In the genomic region with DNA sequence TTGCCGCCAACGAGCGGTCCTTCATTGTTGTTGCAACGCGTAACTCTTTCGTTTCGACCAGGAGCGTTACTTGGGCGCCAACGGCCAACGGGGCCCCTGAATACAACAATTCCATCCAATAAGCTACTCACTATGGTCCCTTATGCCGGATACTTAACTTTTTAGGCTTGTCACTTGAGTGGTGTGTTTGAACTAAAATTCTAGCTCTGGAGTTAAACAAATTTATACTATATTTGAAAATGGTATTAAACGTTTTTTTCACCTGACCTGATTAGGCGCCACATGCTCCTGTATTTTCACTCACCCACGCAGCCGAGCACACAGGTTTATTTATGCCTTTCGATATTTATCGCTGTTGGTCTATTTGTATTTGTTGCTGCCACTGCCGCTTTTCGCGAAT, we compare ENCODE assay signal across 1 fruit fly cellular context.
TF ChIP-seq lines count a peak whose summit lies in the region.

No protein-coding gene starts in this region.

TF ChIP-seq in whole organism, embryonic, 481 proteins besides CTCF, POLR2A, EP300 and RAD21 (continued from another document and continues in another):
- no peak for TF ChIP-seq CG43689 (GFP tag; IDR thresholded peaks at IDR 0.05; lab: Robert Waterston, UW)
- TF ChIP-seq h (optimal IDR thresholded peaks at IDR 0.05; lab: Kevin White, UChicago) = no peak
- peak; percentile 24 for TF ChIP-seq CG2120 (GFP tag; optimal IDR thresholded peaks at IDR 0.05; lab: Kevin White, UChicago)
- TF ChIP-seq CHES-1-like (GFP tag; optimal IDR thresholded peaks at IDR 0.05; lab: Kevin White, UChicago) = no peak
- no peak for TF ChIP-seq toy (GFP tag; IDR thresholded peaks at IDR 0.05; lab: Robert Waterston, UW)
- peak; percentile 40 for TF ChIP-seq Abd-B (GFP tag; optimal IDR thresholded peaks at IDR 0.05; lab: Kevin White, UChicago)
- no peak for TF ChIP-seq CG11696 (GFP tag; IDR thresholded peaks at IDR 0.05; lab: Robert Waterston, UW)
- TF ChIP-seq maf-S (GFP tag; optimal IDR thresholded peaks at IDR 0.05; lab: Kevin White, UChicago) = no peak
- no peak for TF ChIP-seq E2f1 (GFP tag; IDR thresholded peaks at IDR 0.05; lab: Robert Waterston, UW)
- no peak for TF ChIP-seq rib (GFP tag; IDR thresholded peaks at IDR 0.05; lab: Robert Waterston, UW)
- TF ChIP-seq Asciz (GFP tag; optimal IDR thresholded peaks at IDR 0.05; lab: Kevin White, UChicago) = no peak
- no peak for TF ChIP-seq CG17612 (GFP tag; IDR thresholded peaks at IDR 0.05; lab: Robert Waterston, UW)
- no peak for TF ChIP-seq Awh (GFP tag; IDR thresholded peaks at IDR 0.05; lab: Robert Waterston, UW)
- TF ChIP-seq sima (GFP tag; optimal IDR thresholded peaks at IDR 0.05; lab: Kevin White, UChicago) = no peak
- TF ChIP-seq CG30020 (tag; optimal IDR thresholded peaks at IDR 0.05; lab: Kevin White, UChicago) = no peak
- TF ChIP-seq ems (GFP tag; optimal IDR thresholded peaks at IDR 0.05; lab: Kevin White, UChicago) = peak; percentile 16
- TF ChIP-seq CG33213 (GFP tag; optimal IDR thresholded peaks at IDR 0.05; lab: Kevin White, UChicago) = no peak
- TF ChIP-seq CkIIα-i1 (GFP tag; IDR thresholded peaks at IDR 0.05; lab: Robert Waterston, UW) = no peak
- no peak for TF ChIP-seq otp (GFP tag; IDR thresholded peaks at IDR 0.05; lab: Robert Waterston, UW)
- TF ChIP-seq gcm (GFP tag; optimal IDR thresholded peaks at IDR 0.05; lab: Kevin White, UChicago) = no peak
- TF ChIP-seq Jarid2 (GFP tag; optimal IDR thresholded peaks at IDR 0.05; lab: Kevin White, UChicago) = no peak
- TF ChIP-seq CG18764 (GFP tag; optimal IDR thresholded peaks at IDR 0.05; lab: Kevin White, UChicago) = no peak
- no peak for TF ChIP-seq CG12942 (GFP tag; optimal IDR thresholded peaks at IDR 0.05; lab: Kevin White, UChicago)
- no peak for TF ChIP-seq HLH3B (GFP tag; IDR thresholded peaks at IDR 0.05; lab: Robert Waterston, UW)
- TF ChIP-seq CG18476 (GFP tag; optimal IDR thresholded peaks at IDR 0.05; lab: Kevin White, UChicago) = no peak
- TF ChIP-seq NC2β (GFP tag; optimal IDR thresholded peaks at IDR 0.05; lab: Kevin White, UChicago) = no peak
- no peak for TF ChIP-seq pho (GFP tag; optimal IDR thresholded peaks at IDR 0.05; lab: Kevin White, UChicago)
- no peak for TF ChIP-seq NfI (GFP tag; optimal IDR thresholded peaks at IDR 0.05; lab: Kevin White, UChicago)
- TF ChIP-seq al (GFP tag; IDR thresholded peaks at IDR 0.05; lab: Robert Waterston, UW) = no peak
- TF ChIP-seq CG17829 (tag; optimal IDR thresholded peaks at IDR 0.05; lab: Kevin White, UChicago) = no peak
- no peak for TF ChIP-seq gcm2 (GFP tag; optimal IDR thresholded peaks at IDR 0.05; lab: Kevin White, UChicago)
- no peak for TF ChIP-seq TFAM (GFP tag; optimal IDR thresholded peaks at IDR 0.05; lab: Kevin White, UChicago)
- TF ChIP-seq CG18262 (tag; optimal IDR thresholded peaks at IDR 0.05; lab: Kevin White, UChicago) = peak; percentile 24
- no peak for TF ChIP-seq onecut (GFP tag; IDR thresholded peaks at IDR 0.05; lab: Robert Waterston, UW)
- TF ChIP-seq Hmr (GFP tag; optimal IDR thresholded peaks at IDR 0.05; lab: Kevin White, UChicago) = no peak
- no peak for TF ChIP-seq ac (GFP tag; optimal IDR thresholded peaks at IDR 0.05; lab: Kevin White, UChicago)
- TF ChIP-seq Aef1 (GFP tag; IDR thresholded peaks at IDR 0.05; lab: Robert Waterston, UW) = 0 out of 3 replicates have a peak, but pooled peaks have one; percentile 14
- TF ChIP-seq chinmo (GFP tag; IDR thresholded peaks at IDR 0.05; lab: Robert Waterston, UW; ENCODE audit: partially characterized antibody) = no peak
- no peak for TF ChIP-seq sqz (GFP tag; optimal IDR thresholded peaks at IDR 0.05; lab: Kevin White, UChicago)
- TF ChIP-seq Mad (GFP tag; optimal IDR thresholded peaks at IDR 0.05; lab: Kevin White, UChicago) = no peak
- no peak for TF ChIP-seq CG13123 (GFP tag; optimal IDR thresholded peaks at IDR 0.05; lab: Kevin White, UChicago)
- TF ChIP-seq CG14014 (GFP tag; IDR thresholded peaks at IDR 0.05; lab: Robert Waterston, UW) = no peak
- TF ChIP-seq CG13424 (tag; optimal IDR thresholded peaks at IDR 0.05; lab: Kevin White, UChicago) = peak; percentile 10
- TF ChIP-seq D19B (GFP tag; optimal IDR thresholded peaks at IDR 0.05; lab: Kevin White, UChicago) = no peak
- no peak for TF ChIP-seq crc (GFP tag; optimal IDR thresholded peaks at IDR 0.05; lab: Kevin White, UChicago)
- no peak for TF ChIP-seq insv (GFP tag; optimal IDR thresholded peaks at IDR 0.05; lab: Kevin White, UChicago)
- TF ChIP-seq Ets65A (GFP tag; lab: Kevin White, UChicago) = peak; percentile 94
- TF ChIP-seq dan (GFP tag; IDR thresholded peaks at IDR 0.05; lab: Robert Waterston, UW) = no peak
- TF ChIP-seq lmd (GFP tag; IDR thresholded peaks at IDR 0.05; lab: Robert Waterston, UW) = 0 out of 2 replicates have a peak, but pooled peaks have one; percentile 18
- TF ChIP-seq mld (GFP tag; IDR thresholded peaks at IDR 0.05; lab: Robert Waterston, UW; ENCODE audit: partially characterized antibody) = no peak
- TF ChIP-seq CG18599 (GFP tag; optimal IDR thresholded peaks at IDR 0.05; lab: Kevin White, UChicago) = no peak
- TF ChIP-seq disco-r (GFP tag; optimal IDR thresholded peaks at IDR 0.05; lab: Kevin White, UChicago) = no peak
- TF ChIP-seq ewg (GFP tag; optimal IDR thresholded peaks at IDR 0.05; lab: Kevin White, UChicago) = no peak
- 0 out of 3 replicates have a peak, but pooled peaks have one; percentile 22 for TF ChIP-seq CG11560 (tag; IDR thresholded peaks at IDR 0.05; lab: Robert Waterston, UW)
- TF ChIP-seq H15 (GFP tag; IDR thresholded peaks at IDR 0.05; lab: Robert Waterston, UW) = no peak
- no peak for TF ChIP-seq BtbVII (GFP tag; optimal IDR thresholded peaks at IDR 0.05; lab: Kevin White, UChicago)
- no peak for TF ChIP-seq sug (tag; optimal IDR thresholded peaks at IDR 0.05; lab: Kevin White, UChicago)
- no peak for TF ChIP-seq Trl (optimal IDR thresholded peaks at IDR 0.05; lab: Kevin White, UChicago)
- TF ChIP-seq Trl (GFP tag; optimal IDR thresholded peaks at IDR 0.05; lab: Kevin White, UChicago) = no peak
- no peak for TF ChIP-seq ham (GFP tag; IDR thresholded peaks at IDR 0.05; lab: Robert Waterston, UW)
- TF ChIP-seq Poxn (GFP tag; IDR thresholded peaks at IDR 0.05; lab: Robert Waterston, UW) = no peak
- peak; percentile 32 for TF ChIP-seq Ssrp (tag; optimal IDR thresholded peaks at IDR 0.05; lab: Kevin White, UChicago)
- no peak for TF ChIP-seq CG31224 (GFP tag; IDR thresholded peaks at IDR 0.05; lab: Robert Waterston, UW)
- 0 out of 2 replicates have a peak, but pooled peaks have one; percentile 7 for TF ChIP-seq bbx (GFP tag; IDR thresholded peaks at IDR 0.05; lab: Robert Waterston, UW; ENCODE audit: partially characterized antibody)
- no peak for TF ChIP-seq ERR (GFP tag; optimal IDR thresholded peaks at IDR 0.05; lab: Kevin White, UChicago)
- TF ChIP-seq wdn (GFP tag; IDR thresholded peaks at IDR 0.05; lab: Robert Waterston, UW) = no peak
- TF ChIP-seq ranshi (GFP tag; IDR thresholded peaks at IDR 0.05; lab: Robert Waterston, UW) = no peak
- no peak for TF ChIP-seq bcd (GFP tag; optimal IDR thresholded peaks at IDR 0.05; lab: Kevin White, UChicago)
- TF ChIP-seq zen2 (GFP tag; IDR thresholded peaks at IDR 0.05; lab: Robert Waterston, UW; ENCODE audit: partially characterized antibody) = no peak
- TF ChIP-seq dmrt11E (tag; optimal IDR thresholded peaks at IDR 0.05; lab: Kevin White, UChicago) = peak; percentile 31
- no peak for TF ChIP-seq CG13296 (GFP tag; optimal IDR thresholded peaks at IDR 0.05; lab: Kevin White, UChicago)
- TF ChIP-seq jumu (GFP tag; optimal IDR thresholded peaks at IDR 0.05; lab: Kevin White, UChicago) = no peak
- TF ChIP-seq dysf (GFP tag; IDR thresholded peaks at IDR 0.05; lab: Robert Waterston, UW) = peak; percentile 29; the same call in 1 of the 3 replicates
- TF ChIP-seq PHDP (tag; optimal IDR thresholded peaks at IDR 0.05; lab: Kevin White, UChicago) = no peak
- no peak for TF ChIP-seq tgo (GFP tag; IDR thresholded peaks at IDR 0.05; lab: Robert Waterston, UW)
- TF ChIP-seq CG11247 (GFP tag; IDR thresholded peaks at IDR 0.05; lab: Robert Waterston, UW) = no peak
- TF ChIP-seq CG34224 (GFP tag; IDR thresholded peaks at IDR 0.05; lab: Robert Waterston, UW; ENCODE audit: partially characterized antibody) = no peak
- TF ChIP-seq odd (GFP tag; optimal IDR thresholded peaks at IDR 0.05; lab: Kevin White, UChicago) = no peak
- no peak for TF ChIP-seq CG14710 (tag; optimal IDR thresholded peaks at IDR 0.05; lab: Kevin White, UChicago)
- no peak for TF ChIP-seq Fer2 (tag; optimal IDR thresholded peaks at IDR 0.05; lab: Kevin White, UChicago)
- no peak for TF ChIP-seq CG1024 (GFP tag; IDR thresholded peaks at IDR 0.05; lab: Robert Waterston, UW)
- peak; percentile 3 for TF ChIP-seq CG15601 (tag; optimal IDR thresholded peaks at IDR 0.05; lab: Kevin White, UChicago)
- peak; percentile 76 for TF ChIP-seq nmo (GFP tag; optimal IDR thresholded peaks at IDR 0.05; lab: Kevin White, UChicago)
- TF ChIP-seq hth (optimal IDR thresholded peaks at IDR 0.05; lab: Kevin White, UChicago) = no peak
- TF ChIP-seq Kr (GFP tag; optimal IDR thresholded peaks at IDR 0.05; lab: Kevin White, UChicago) = no peak
- no peak for TF ChIP-seq dmrt99B (tag; optimal IDR thresholded peaks at IDR 0.05; lab: Kevin White, UChicago)
- TF ChIP-seq aop (GFP tag; IDR thresholded peaks at IDR 0.05; lab: Robert Waterston, UW) = no peak
- no peak for TF ChIP-seq chm (GFP tag; IDR thresholded peaks at IDR 0.05; lab: Robert Waterston, UW)
- TF ChIP-seq Hand (GFP tag; optimal IDR thresholded peaks at IDR 0.05; lab: Kevin White, UChicago) = no peak
- TF ChIP-seq trem (tag; optimal IDR thresholded peaks at IDR 0.05; lab: Kevin White, UChicago) = no peak
- no peak for TF ChIP-seq CG10565 (GFP tag; optimal IDR thresholded peaks at IDR 0.05; lab: Kevin White, UChicago)
- TF ChIP-seq eve (GFP tag; optimal IDR thresholded peaks at IDR 0.05; lab: Kevin White, UChicago) = no peak
- TF ChIP-seq Hr39 (optimal IDR thresholded peaks at IDR 0.05; lab: Kevin White, UChicago) = no peak
- no peak for TF ChIP-seq phol (tag; optimal IDR thresholded peaks at IDR 0.05; lab: Kevin White, UChicago)
- TF ChIP-seq ATbp (GFP tag; optimal IDR thresholded peaks at IDR 0.05; lab: Kevin White, UChicago) = no peak
- TF ChIP-seq stwl (tag; optimal IDR thresholded peaks at IDR 0.05; lab: Kevin White, UChicago) = no peak
- peak; percentile 1 for TF ChIP-seq CG33557 (GFP tag; optimal IDR thresholded peaks at IDR 0.05; lab: Kevin White, UChicago)
- no peak for TF ChIP-seq CG17802 (tag; optimal IDR thresholded peaks at IDR 0.05; lab: Kevin White, UChicago)
- TF ChIP-seq CG4707 (GFP tag; optimal IDR thresholded peaks at IDR 0.05; lab: Kevin White, UChicago) = no peak
- no peak for TF ChIP-seq CG7357 (GFP tag; IDR thresholded peaks at IDR 0.05; lab: Robert Waterston, UW)
- TF ChIP-seq nerfin-1 (tag; optimal IDR thresholded peaks at IDR 0.05; lab: Kevin White, UChicago) = no peak
- TF ChIP-seq CG14965 (GFP tag; optimal IDR thresholded peaks at IDR 0.05; lab: Kevin White, UChicago; ENCODE audit: borderline replicate concordance) = no peak
- no peak for TF ChIP-seq emc (GFP tag; optimal IDR thresholded peaks at IDR 0.05; lab: Kevin White, UChicago)
- TF ChIP-seq CG4820 (GFP tag; optimal IDR thresholded peaks at IDR 0.05; lab: Kevin White, UChicago) = no peak
- no peak for TF ChIP-seq CG6854 (GFP tag; optimal IDR thresholded peaks at IDR 0.05; lab: Kevin White, UChicago)
- no peak for TF ChIP-seq pzg (GFP tag; optimal IDR thresholded peaks at IDR 0.05; lab: Kevin White, UChicago)
- TF ChIP-seq CG8290 (GFP tag; optimal IDR thresholded peaks at IDR 0.05; lab: Kevin White, UChicago) = no peak
- TF ChIP-seq CG8290 (tag; optimal IDR thresholded peaks at IDR 0.05; lab: Kevin White, UChicago) = no peak
- TF ChIP-seq CG8924 (tag; optimal IDR thresholded peaks at IDR 0.05; lab: Kevin White, UChicago) = no peak
- TF ChIP-seq sna (GFP tag; IDR thresholded peaks at IDR 0.05; lab: Robert Waterston, UW; ENCODE audit: partially characterized antibody) = no peak
- no peak for TF ChIP-seq BEAF-32 (GFP tag; optimal IDR thresholded peaks at IDR 0.05; lab: Kevin White, UChicago)
- no peak for TF ChIP-seq cwo (GFP tag; optimal IDR thresholded peaks at IDR 0.05; lab: Kevin White, UChicago)
- no peak for TF ChIP-seq mam (GFP tag; optimal IDR thresholded peaks at IDR 0.05; lab: Kevin White, UChicago)
- no peak for TF ChIP-seq gsb-n (tag; optimal IDR thresholded peaks at IDR 0.05; lab: Kevin White, UChicago)
- no peak for TF ChIP-seq MTF-1 (GFP tag; optimal IDR thresholded peaks at IDR 0.05; lab: Kevin White, UChicago; ENCODE audit: borderline replicate concordance)
- no peak for TF ChIP-seq so (GFP tag; IDR thresholded peaks at IDR 0.05; lab: Robert Waterston, UW)
- TF ChIP-seq Hey (tag; optimal IDR thresholded peaks at IDR 0.05; lab: Kevin White, UChicago) = no peak
- TF ChIP-seq inv (GFP tag; IDR thresholded peaks at IDR 0.05; lab: Robert Waterston, UW; ENCODE audit: partially characterized antibody) = peak; percentile 33; the same call in 1 of the 2 replicates
- TF ChIP-seq ab (GFP tag; optimal IDR thresholded peaks at IDR 0.05; lab: Kevin White, UChicago) = no peak
- no peak for TF ChIP-seq CG18011 (GFP tag; optimal IDR thresholded peaks at IDR 0.05; lab: Kevin White, UChicago)
- no peak for TF ChIP-seq luna (GFP tag; optimal IDR thresholded peaks at IDR 0.05; lab: Kevin White, UChicago)
- no peak for TF ChIP-seq chn (GFP tag; optimal IDR thresholded peaks at IDR 0.05; lab: Kevin White, UChicago)
- TF ChIP-seq CG9437 (GFP tag; optimal IDR thresholded peaks at IDR 0.05; lab: Kevin White, UChicago) = no peak
- TF ChIP-seq CG6813 (GFP tag; optimal IDR thresholded peaks at IDR 0.05; lab: Kevin White, UChicago) = no peak
- TF ChIP-seq Mrtf (GFP tag; IDR thresholded peaks at IDR 0.05; lab: Robert Waterston, UW) = 0 out of 3 replicates have a peak, but pooled peaks have one; percentile 18
- TF ChIP-seq mirr (GFP tag; optimal IDR thresholded peaks at IDR 0.05; lab: Kevin White, UChicago) = no peak
- no peak for TF ChIP-seq CG1832 (GFP tag; optimal IDR thresholded peaks at IDR 0.05; lab: Kevin White, UChicago)
- no peak for TF ChIP-seq ttk (GFP tag; IDR thresholded peaks at IDR 0.05; lab: Robert Waterston, UW)
- TF ChIP-seq CG9817 (tag; optimal IDR thresholded peaks at IDR 0.05; lab: Kevin White, UChicago) = no peak
- TF ChIP-seq CG13775 (GFP tag; optimal IDR thresholded peaks at IDR 0.05; lab: Kevin White, UChicago) = peak; percentile 15
- no peak for TF ChIP-seq kni (GFP tag; optimal IDR thresholded peaks at IDR 0.05; lab: Kevin White, UChicago)
- no peak for TF ChIP-seq hbn (GFP tag; IDR thresholded peaks at IDR 0.05; lab: Robert Waterston, UW; ENCODE audit: partially characterized antibody)
- no peak for TF ChIP-seq CG30403 (GFP tag; optimal IDR thresholded peaks at IDR 0.05; lab: Kevin White, UChicago)
